Fruit fly (Drosophila melanogaster): Measurements from ENCODE around the gene CG14073.

The CG14073 gene

DNA sequence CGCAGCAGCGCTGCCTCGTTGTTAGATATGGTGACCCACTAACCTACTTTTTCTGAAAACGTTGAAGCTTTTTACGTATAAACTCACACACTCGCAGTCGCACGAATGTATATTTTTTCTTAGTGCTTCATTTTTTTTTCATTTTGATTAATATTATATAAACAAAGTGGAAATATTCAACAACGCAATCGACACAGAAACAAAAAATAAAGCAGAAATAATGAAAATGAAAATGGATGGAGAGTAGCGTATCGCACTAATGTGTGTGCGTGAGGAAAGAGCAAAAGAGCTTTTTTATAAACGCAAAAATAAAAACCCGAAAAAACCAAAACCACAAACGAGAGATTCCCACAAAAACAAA, 34.4 kb downstream of the CG14073 start (continued):
- TF ChIP-seq CG13424 (tag; optimal IDR thresholded peaks at IDR 0.05) = peak; percentile 36
- TF ChIP-seq ssp (GFP tag; IDR thresholded peaks at IDR 0.05) = peak; percentile 22; the same call in 1 of the 2 replicates
- TF ChIP-seq CG42726 (GFP tag; IDR thresholded peaks at IDR 0.05; ENCODE audit: partially characterized antibody) = no peak
- TF ChIP-seq pum (GFP tag; optimal IDR thresholded peaks at IDR 0.05) = no peak
- TF ChIP-seq chif (GFP tag; optimal IDR thresholded peaks at IDR 0.05) = no peak
- TF ChIP-seq CG13296 (GFP tag; optimal IDR thresholded peaks at IDR 0.05) = peak; percentile 17
- no peak for TF ChIP-seq NfI (GFP tag; optimal IDR thresholded peaks at IDR 0.05)
- TF ChIP-seq CG18599 (GFP tag; optimal IDR thresholded peaks at IDR 0.05) = peak; percentile 55
- no peak for TF ChIP-seq CG14860 (GFP tag; IDR thresholded peaks at IDR 0.05; ENCODE audit: partially characterized antibody)
- TF ChIP-seq CG10654 (GFP tag; optimal IDR thresholded peaks at IDR 0.05) = no peak
- no peak for TF ChIP-seq corto (GFP tag; optimal IDR thresholded peaks at IDR 0.05)
- no peak for TF ChIP-seq CG7357 (GFP tag; IDR thresholded peaks at IDR 0.05)
- TF ChIP-seq grau (tag; optimal IDR thresholded peaks at IDR 0.05) = peak; percentile 38
- no peak for TF ChIP-seq D19B (GFP tag; optimal IDR thresholded peaks at IDR 0.05)
- 0 out of 2 replicates have a peak, but pooled peaks have one; percentile 26 for TF ChIP-seq CG4730 (GFP tag; IDR thresholded peaks at IDR 0.05)
- no peak for TF ChIP-seq zen2 (GFP tag; IDR thresholded peaks at IDR 0.05; ENCODE audit: partially characterized antibody)
- no peak for TF ChIP-seq Hand (GFP tag; optimal IDR thresholded peaks at IDR 0.05)
- peak; percentile 20 for TF ChIP-seq CG17385 (GFP tag; optimal IDR thresholded peaks at IDR 0.05)
- TF ChIP-seq bab2 (GFP tag; optimal IDR thresholded peaks at IDR 0.05) = no peak
- TF ChIP-seq Ets65A (GFP tag) = peak; percentile 5
- peak; percentile 26; the same call in 1 of the 2 replicates for TF ChIP-seq seq (GFP tag; IDR thresholded peaks at IDR 0.05)
- TF ChIP-seq CG12299 (tag; optimal IDR thresholded peaks at IDR 0.05) = peak; percentile 20
- peak; percentile 58; the same call in 2 of the 3 replicates for TF ChIP-seq ken (GFP tag; IDR thresholded peaks at IDR 0.05)
- TF ChIP-seq CG14050 (GFP tag; IDR thresholded peaks at IDR 0.05) = peak; percentile 27; the same call in 1 of the 3 replicates
- TF ChIP-seq CG6813 (GFP tag; optimal IDR thresholded peaks at IDR 0.05) = no peak
- TF ChIP-seq CG11696 (GFP tag; IDR thresholded peaks at IDR 0.05) = peak; percentile 90
- TF ChIP-seq Ets97D (GFP tag; optimal IDR thresholded peaks at IDR 0.05) = peak; percentile 25
- TF ChIP-seq CG4404 (GFP tag; IDR thresholded peaks at IDR 0.05) = no peak
- no peak for TF ChIP-seq Mrtf (GFP tag; IDR thresholded peaks at IDR 0.05)
- TF ChIP-seq CG9932 (GFP tag; IDR thresholded peaks at IDR 0.05) = peak; percentile 21; the same call in 1 of the 2 replicates
- TF ChIP-seq CG14014 (GFP tag; IDR thresholded peaks at IDR 0.05) = peak; percentile 42; the same call in 1 of the 2 replicates
- TF ChIP-seq CG9817 (tag; optimal IDR thresholded peaks at IDR 0.05) = no peak
- 0 out of 4 replicates have a peak, but pooled peaks have one; percentile 7 for TF ChIP-seq Gug (GFP tag; IDR thresholded peaks at IDR 0.05)
- TF ChIP-seq vvl (GFP tag; IDR thresholded peaks at IDR 0.05) = peak; percentile 48; the same call in 1 of the 2 replicates
- TF ChIP-seq CG17829 (tag; optimal IDR thresholded peaks at IDR 0.05) = peak; percentile 19
- TF ChIP-seq slp2 (GFP tag; optimal IDR thresholded peaks at IDR 0.05) = no peak
- no peak for TF ChIP-seq fru (optimal IDR thresholded peaks at IDR 0.05)
- peak; percentile 40 for TF ChIP-seq CG18476 (GFP tag; optimal IDR thresholded peaks at IDR 0.05)
- TF ChIP-seq CG17568 (GFP tag; optimal IDR thresholded peaks at IDR 0.05) = no peak
- TF ChIP-seq CG2116 (GFP tag; optimal IDR thresholded peaks at IDR 0.05) = no peak
- TF ChIP-seq wdn (GFP tag; IDR thresholded peaks at IDR 0.05) = 0 out of 2 replicates have a peak, but pooled peaks have one; percentile 30
- TF ChIP-seq luna (GFP tag; optimal IDR thresholded peaks at IDR 0.05) = no peak
- TF ChIP-seq CG17912 (GFP tag; optimal IDR thresholded peaks at IDR 0.05) = no peak
- TF ChIP-seq CG16815 (GFP tag; optimal IDR thresholded peaks at IDR 0.05) = no peak
- TF ChIP-seq crol (GFP tag; IDR thresholded peaks at IDR 0.05) = no peak
- TF ChIP-seq sens (GFP tag) = peak; percentile 25
- peak; percentile 24 for TF ChIP-seq CG2712 (tag; optimal IDR thresholded peaks at IDR 0.05)
- no peak for TF ChIP-seq sisA (GFP tag; IDR thresholded peaks at IDR 0.05)
- TF ChIP-seq tx (GFP tag; optimal IDR thresholded peaks at IDR 0.05) = no peak
- TF ChIP-seq ind (GFP tag; optimal IDR thresholded peaks at IDR 0.05) = peak; percentile 30
- TF ChIP-seq klu (GFP tag; IDR thresholded peaks at IDR 0.05) = no peak
- TF ChIP-seq HLH4C (GFP tag; IDR thresholded peaks at IDR 0.05; ENCODE audit: partially characterized antibody) = no peak

Data from whole organism, embryonic.